Worm (Caenorhabditis elegans): ENCODE measurements around the gene ZK622.1.

ZK622.1 gene

DNA sequence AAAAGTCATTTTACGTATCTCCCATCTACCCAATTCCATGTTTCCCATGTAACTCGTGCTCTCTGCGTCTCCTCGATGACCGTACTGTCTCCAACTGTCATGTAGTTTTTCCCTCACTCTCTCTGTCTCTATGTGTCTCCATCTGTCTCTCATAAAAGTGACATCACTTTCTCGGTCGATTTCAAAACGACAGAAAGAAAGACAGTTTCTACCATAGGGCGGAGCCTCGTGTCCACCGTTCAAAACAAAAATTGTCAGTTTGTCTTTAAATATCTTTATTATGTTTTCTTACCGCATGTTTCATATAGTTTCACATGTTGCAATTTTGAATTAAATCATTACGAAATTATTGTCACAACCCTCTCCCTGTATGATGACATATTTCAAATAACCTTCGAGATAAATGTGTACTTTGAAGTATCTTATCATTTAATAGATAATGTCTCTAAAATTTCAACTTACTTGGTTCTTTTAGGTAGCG lies 36.6 kb downstream of the ZK622.1 start (continued):
- TF ChIP-seq D2030.7 (GFP tag; IDR thresholded peaks at IDR 0.05) (no peak), nhr-179 (tag; optimal IDR thresholded peaks at IDR 0.05) (no peak), egrh-3 (GFP tag; IDR thresholded peaks at IDR 0.05) (no peak), Y79H2A.3 (GFP tag; conservative IDR thresholded peaks at IDR 0.05) (no peak), madf-10 (tag; optimal IDR thresholded peaks at IDR 0.05) (peak; percentile 48), hsf-1 (GFP tag; IDR thresholded peaks at IDR 0.05) (no peak), ekl-4 (GFP tag; IDR thresholded peaks at IDR 0.05) (0 out of 2 replicates have a peak, but pooled peaks have one; percentile 11), K11D2.4 (GFP tag; IDR thresholded peaks at IDR 0.05) (peak; percentile 59; the same call in 1 of the 2 replicates), dpff-1 (tag; optimal IDR thresholded peaks at IDR 0.05) (no peak), nfyb-1 (GFP tag; IDR thresholded peaks at IDR 0.05) (peak; percentile 70), F49E8.2 (tag; optimal IDR thresholded peaks at IDR 0.05; ENCODE audit: insufficient read depth) (no peak), B0336.3 (GFP tag; IDR thresholded peaks at IDR 0.05) (peak; percentile 64; the same call in 1 of the 2 replicates), nhr-80 (tag; optimal IDR thresholded peaks at IDR 0.05) (peak; percentile 84), B0035.1 (tag; optimal IDR thresholded peaks at IDR 0.05) (no peak), nhr-27 (tag; optimal IDR thresholded peaks at IDR 0.05) (no peak), snpc-4 (GFP tag; optimal IDR thresholded peaks at IDR 0.05) (no peak), snpc-4 (tag; optimal IDR thresholded peaks at IDR 0.05) (peak in 1 of 4 experiments; percentile 49), hlh-26 (GFP tag; conservative IDR thresholded peaks at IDR 0.05) (no peak), pha-4 (tag; optimal IDR thresholded peaks at IDR 0.05) (peak; percentile 77), zfh-2 (GFP tag; conservative IDR thresholded peaks at IDR 0.05) (0 out of 2 replicates have a peak, but pooled peaks have one; percentile 9), nhr-90 (tag; optimal IDR thresholded peaks at IDR 0.05) (peak; percentile 47), dox-1 (GFP tag; IDR thresholded peaks at IDR 0.05) (peak; percentile 75), xnd-1 (tag; optimal IDR thresholded peaks at IDR 0.05) (no peak), aptf-3 (GFP tag; IDR thresholded peaks at IDR 0.05) (no peak), unc-62 (GFP tag; optimal IDR thresholded peaks at IDR 0.05) (peak; percentile 60), cebp-1 (GFP tag; IDR thresholded peaks at IDR 0.05) (peak; percentile 77), cebp-1 (tag; optimal IDR thresholded peaks at IDR 0.05) (peak; percentile 94), hmg-20 (GFP tag; IDR thresholded peaks at IDR 0.05) (no peak), lir-1 (GFP tag; conservative IDR thresholded peaks at IDR 0.05) (no peak; the same call in 1 of the 2 replicates), let-607 (tag; optimal IDR thresholded peaks at IDR 0.05) (peak; percentile 53 to 55), hmg-1.2 (GFP tag; IDR thresholded peaks at IDR 0.05) (peak; percentile 91), rcor-1 (GFP tag; IDR thresholded peaks at IDR 0.05) (no peak), lin-35 (GFP tag; optimal IDR thresholded peaks at IDR 0.05) (peak in 1 of 3 experiments; percentile 18), ztf-18 (tag; optimal IDR thresholded peaks at IDR 0.05) (no peak), aptf-2 (GFP tag; conservative IDR thresholded peaks at IDR 0.05) (no peak), gei-17 (GFP tag; optimal IDR thresholded peaks at IDR 0.05) (no peak), K12H6.12 (tag; optimal IDR thresholded peaks at IDR 0.05) (peak; percentile 45), chd-7 (tag; optimal IDR thresholded peaks at IDR 0.05) (peak; percentile 53), mel-28 (tag; optimal IDR thresholded peaks at IDR 0.05; ENCODE audit: borderline replicate concordance) (no peak), ztf-6 (GFP tag; IDR thresholded peaks at IDR 0.05) (no peak), attf-5 (GFP tag; optimal IDR thresholded peaks at IDR 0.05) (peak; percentile 70), nhr-120 (GFP tag; IDR thresholded peaks at IDR 0.05) (no peak), snpc-3.4 (tag; optimal IDR thresholded peaks at IDR 0.05) (no peak), snpc-1.1 (tag; optimal IDR thresholded peaks at IDR 0.05; ENCODE audit: insufficient read depth) (no peak), repo-1 (tag; optimal IDR thresholded peaks at IDR 0.05) (no peak), madf-8 (GFP tag; conservative IDR thresholded peaks at IDR 0.05) (no peak), atf-7 (tag; optimal IDR thresholded peaks at IDR 0.05) (peak; percentile 99), Y95B8A.8 (GFP tag; IDR thresholded peaks at IDR 0.05) (no peak)
